Fruit fly (Drosophila melanogaster) Kc167 (cell line): Measurements from ENCODE around the gene Sh.

Experiments
- Sin3A ChIP-seq: fragments of >200 bp; optimal IDR thresholded peaks from 2 replicates; lab custom pipeline; 2018; ENCODE audit warnings: missing external identifiers
- h ChIP-seq: fragments of >200 bp; optimal IDR thresholded peaks from 3 replicates; lab custom pipeline; 2018; ENCODE audit warnings: missing external identifiers
- insv ChIP-seq: fragments of >200 bp; optimal IDR thresholded peaks from 3 replicates; lab custom pipeline; 2018; ENCODE audit warnings: missing external identifiers
- psq ChIP-seq: fragments of >200 bp; optimal IDR thresholded peaks from 2 replicates; lab custom pipeline; 2017; ENCODE audit warnings: missing external identifiers
- ttk ChIP-seq: sonication (Bioruptor generic); optimal IDR thresholded peaks from 2 replicates; lab custom pipeline; 2017; ENCODE audit warnings: missing external identifiers

DNA sequence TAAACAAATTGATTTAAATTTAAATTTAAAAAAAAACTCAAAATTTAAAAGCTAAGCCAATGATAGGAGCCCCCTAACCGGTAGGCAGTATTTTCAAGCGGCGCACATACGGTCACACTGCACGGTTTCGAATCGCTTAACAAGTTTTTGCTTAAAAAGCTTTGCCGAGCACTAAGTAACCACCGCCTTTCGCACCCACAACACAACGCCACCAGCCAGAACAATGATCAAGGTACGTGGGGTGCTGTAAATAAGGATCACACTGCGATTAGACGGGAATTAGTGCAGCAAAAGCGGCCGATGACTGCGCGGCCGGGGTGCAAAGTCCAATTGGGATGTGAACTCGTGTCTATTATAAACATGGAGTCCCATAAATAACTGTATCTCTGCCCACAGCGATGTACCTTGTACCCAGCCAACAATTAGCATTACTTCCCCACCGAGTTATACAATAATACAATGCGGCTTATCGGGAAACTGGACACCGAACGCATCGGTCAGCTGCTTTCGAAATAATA is 28.2 kb upstream of the Sh start, which contains the start of gene scu:
- TF ChIP-seq insv (lab: Kevin White, UChicago): no peak
- TF ChIP-seq psq (lab: Kevin White, UChicago): no peak
- TF ChIP-seq h (lab: Kevin White, UChicago): no peak
- no peak for TF ChIP-seq ttk (lab: Kevin White, UChicago)
- no peak for TF ChIP-seq Sin3A (lab: Kevin White, UChicago)
